Worm (Caenorhabditis elegans): ENCODE results near the gene sgk-1.
"Not testable (repeated sequence)": the region's sequence is repeated elsewhere in the genome, so short reads cannot be mapped to it uniquely, and the experiment has no call there.

- TF ChIP-seq nhr-6 (tag; optimal IDR thresholded peaks at IDR 0.05); tra-1 (GFP tag; IDR thresholded peaks at IDR 0.05); egl-27 (tag; optimal IDR thresholded peaks at IDR 0.05); aly-2 (tag; optimal IDR thresholded peaks at IDR 0.05); pha-4 (GFP tag; IDR thresholded peaks at IDR 0.05); pha-4 (tag; optimal IDR thresholded peaks at IDR 0.05); snpc-1.2 (GFP tag; IDR thresholded peaks at IDR 0.05); gei-8 (GFP tag; optimal IDR thresholded peaks at IDR 0.05); daf-16 (GFP tag; optimal IDR thresholded peaks at IDR 0.05); daf-16 (tag; optimal IDR thresholded peaks at IDR 0.05); snpc-4 (tag; optimal IDR thresholded peaks at IDR 0.05); daf-12 (tag; optimal IDR thresholded peaks at IDR 0.05); unc-130 (GFP tag; optimal IDR thresholded peaks at IDR 0.05): not testable (repeated sequence)
Observed at ce11 chrX:16213073-16213472, 48.8 kb downstream of the sgk-1 start, which contains the start of gene F23A7.8.
